Fruit fly (Drosophila melanogaster) whole organism, prepupa: ENCODE data around the gene Cp110.

Experiments used
- Eip78C ChIP-seq: fragments of 200-800 bp; sonication (Bioruptor generic); peaks from one replicate; lab custom pipeline; 2016; ENCODE audit warnings: missing biosample characterization, missing genetic modification characterization
- Hr39 ChIP-seq: fragments of 200-800 bp; sonication (Bioruptor generic); optimal IDR thresholded peaks from 2 replicates; lab custom pipeline; 2016; ENCODE audit warnings: missing biosample characterization, missing genetic modification characterization
- pdm3 ChIP-seq: fragments of 200-800 bp; sonication (Bioruptor generic); optimal IDR thresholded peaks from 3 replicates; lab custom pipeline; 2016; ENCODE audit warnings: missing biosample characterization, missing genetic modification characterization

DNA sequence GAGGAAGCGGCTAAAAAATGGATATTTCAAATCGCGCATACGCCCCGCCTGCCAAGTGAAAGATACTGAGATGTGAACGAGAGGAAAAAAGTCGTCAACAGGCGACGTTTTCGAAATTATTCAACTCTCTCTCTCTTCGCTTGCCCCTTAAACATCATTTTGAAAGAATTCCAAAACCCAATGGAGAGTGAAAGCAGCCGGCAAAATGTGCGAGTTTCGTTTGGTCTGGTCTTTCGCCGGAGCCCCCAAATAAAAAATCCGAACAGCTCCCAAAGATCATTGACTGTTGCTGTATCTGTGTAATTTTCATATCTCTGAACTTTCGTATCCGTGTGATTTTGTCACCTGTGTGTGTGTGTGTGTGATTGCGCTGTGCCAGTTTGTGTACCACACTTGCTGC, 30.2 kb downstream of the Cp110 start:
- TF ChIP-seq pdm3 (no peak), Hr39 (no peak), Eip78C (GFP tag; lab: Kevin White, UChicago) (no peak)
